Fruit fly (Drosophila melanogaster) whole organism, embryonic: ENCODE data around the gene Ipo9.
A peak's percentile ranks its signal among the peaks of the same experiment; 100 is the strongest.

ENCODE experiments used
- Asciz ChIP-seq: fragments of 200-800 bp; sonication (Bioruptor generic); optimal IDR thresholded peaks from 2 replicates; lab custom pipeline; 2017; ENCODE audit warnings: missing biosample characterization, mild to moderate bottlenecking, missing genetic modification characterization, missing genetic modification reagents
- Atf6 ChIP-seq: fragments of 200-800 bp; sonication (Bioruptor generic); IDR thresholded peaks from 2 replicates; pipeline ENCODE4 v1.3.6; 2022; ENCODE audit warnings: missing biosample characterization, missing genetic modification characterization
- B-H2 ChIP-seq: fragments of 200-800 bp; sonication (Bioruptor generic); optimal IDR thresholded peaks from 2 replicates; lab custom pipeline; 2018; ENCODE audit warnings: missing biosample characterization, mild to moderate bottlenecking, missing genetic modification characterization
- Bteb2 ChIP-seq: fragments of 200-800 bp; sonication (Bioruptor generic); optimal IDR thresholded peaks from 2 replicates; lab custom pipeline; 2016; ENCODE audit warnings: missing biosample characterization, missing genetic modification characterization
- CG10462 ChIP-seq: fragments of 200-800 bp; sonication (Bioruptor generic); optimal IDR thresholded peaks from 2 replicates; lab custom pipeline; 2016; ENCODE audit warnings: missing biosample characterization, missing genetic modification characterization
- CG1233 ChIP-seq: fragments of 200-800 bp; sonication (Bioruptor generic); optimal IDR thresholded peaks from 4 replicates; lab custom pipeline; 2018; ENCODE audit warnings: missing biosample characterization, mild to moderate bottlenecking, missing genetic modification characterization
- CG12391 ChIP-seq: fragments of 200-800 bp; sonication (Bioruptor generic); optimal IDR thresholded peaks from 3 replicates; lab custom pipeline; 2018; ENCODE audit warnings: missing biosample characterization, mild to moderate bottlenecking, missing genetic modification characterization, moderate library complexity
- CG14014 ChIP-seq: fragments of 200-800 bp; sonication (Bioruptor generic); IDR thresholded peaks from 2 replicates; pipeline ENCODE4 v1.3.6; 2022; ENCODE audit warnings: missing biosample characterization, missing genetic modification characterization
- CG18011 ChIP-seq: fragments of 200-800 bp; sonication (Bioruptor generic); optimal IDR thresholded peaks from 2 replicates; lab custom pipeline; 2017; ENCODE audit warnings: missing biosample characterization, missing genetic modification characterization, mild to moderate bottlenecking, moderate library complexity, missing genotype
- CG18262 ChIP-seq: fragments of 200-800 bp; optimal IDR thresholded peaks from 3 replicates; lab custom pipeline; 2019; ENCODE audit warnings: missing biosample characterization, mild to moderate bottlenecking, missing genetic modification characterization, moderate library complexity
- CG2129 ChIP-seq: fragments of 200-800 bp; sonication (Bioruptor generic); IDR thresholded peaks from 2 replicates; pipeline ENCODE4 v1.3.6; 2022; ENCODE audit warnings: missing biosample characterization, missing genetic modification characterization; ENCODE audit not compliant: partially characterized antibody
- CG32772 ChIP-seq: fragments of 200-800 bp; sonication (Bioruptor generic); IDR thresholded peaks from 2 replicates; pipeline ENCODE4 v1.3.6; 2022; ENCODE audit warnings: missing biosample characterization, missing genetic modification characterization
- CG34422 ChIP-seq: fragments of 200-800 bp; sonication (Bioruptor generic); IDR thresholded peaks from 3 replicates; pipeline ENCODE4 v1.3.6; 2022; ENCODE audit warnings: missing biosample characterization, missing genetic modification characterization
- CG3995 ChIP-seq: fragments of 200-800 bp; sonication (Bioruptor generic); optimal IDR thresholded peaks from 3 replicates; lab custom pipeline; 2016; ENCODE audit warnings: missing biosample characterization, missing genetic modification characterization
- CG4707 ChIP-seq: fragments of 200-800 bp; sonication (Bioruptor generic); optimal IDR thresholded peaks from 2 replicates; lab custom pipeline; 2018; ENCODE audit warnings: missing biosample characterization, mild to moderate bottlenecking, missing genetic modification characterization, moderate library complexity
- CG6654 ChIP-seq: fragments of 200-800 bp; sonication (Bioruptor generic); optimal IDR thresholded peaks from 2 replicates; lab custom pipeline; 2017; ENCODE audit warnings: missing biosample characterization, mild to moderate bottlenecking, missing genetic modification characterization
- CG8089 ChIP-seq: fragments of 200-800 bp; sonication (Bioruptor generic); optimal IDR thresholded peaks from 3 replicates; lab custom pipeline; 2016; ENCODE audit warnings: missing biosample characterization, missing genetic modification characterization
- CG9215 ChIP-seq: fragments of 200-800 bp; sonication (Bioruptor generic); IDR thresholded peaks from 2 replicates; pipeline ENCODE4 v1.3.6; 2022; ENCODE audit warnings: missing biosample characterization, missing genetic modification characterization
- CG9437 ChIP-seq: fragments of 200-800 bp; sonication (Bioruptor generic); optimal IDR thresholded peaks from 2 replicates; lab custom pipeline; 2018; ENCODE audit warnings: missing biosample characterization, mild to moderate bottlenecking, missing genetic modification characterization
- Dfd ChIP-seq, 2 experiments: fragments of >200 bp; optimal IDR thresholded peaks; 2 replicates each; lab custom pipeline; 2017; ENCODE audit warnings: missing biosample characterization in 2 of 2, missing genetic modification characterization in 2 of 2
- Dip2 ChIP-seq: fragments of 200-800 bp; sonication (Bioruptor generic); IDR thresholded peaks from 2 replicates; pipeline ENCODE4 v1.3.6; 2022; ENCODE audit warnings: missing biosample characterization, missing genetic modification characterization
- Drgx ChIP-seq: fragments of 200-800 bp; sonication (Bioruptor generic); IDR thresholded peaks from 2 replicates; pipeline ENCODE4 v1.3.6; 2022; ENCODE audit warnings: missing biosample characterization, missing genetic modification characterization
- Elba2 ChIP-seq: fragments of 200-800 bp; sonication (Bioruptor generic); optimal IDR thresholded peaks from 3 replicates; lab custom pipeline; 2016; ENCODE audit warnings: missing biosample characterization, missing genetic modification characterization
- NC2α ChIP-seq: fragments of 200-800 bp; sonication (Bioruptor generic); optimal IDR thresholded peaks from 2 replicates; lab custom pipeline; 2016; ENCODE audit warnings: missing biosample characterization, missing genetic modification characterization
- Nf-YC ChIP-seq: fragments of 200-800 bp; optimal IDR thresholded peaks from 3 replicates; lab custom pipeline; 2019; ENCODE audit warnings: missing biosample characterization, mild to moderate bottlenecking, missing genetic modification characterization, moderate library complexity
- Ravus ChIP-seq: fragments of 200-800 bp; sonication (Bioruptor generic); IDR thresholded peaks from 2 replicates; pipeline ENCODE4 v1.3.6; 2022; ENCODE audit warnings: missing biosample characterization, missing genetic modification characterization
- Spps ChIP-seq: fragments of 200-800 bp; sonication (Bioruptor generic); optimal IDR thresholded peaks from 2 replicates; lab custom pipeline; 2018; ENCODE audit warnings: missing biosample characterization, mild to moderate bottlenecking, missing genetic modification characterization
- aop ChIP-seq: fragments of 200-800 bp; sonication (Bioruptor generic); IDR thresholded peaks from 2 replicates; pipeline ENCODE4 v1.3.6; 2022; ENCODE audit warnings: missing biosample characterization, missing genetic modification characterization
- bigmax ChIP-seq: fragments of 200-800 bp; sonication (Bioruptor generic); optimal IDR thresholded peaks from 2 replicates; lab custom pipeline; 2018; ENCODE audit warnings: missing biosample characterization, mild to moderate bottlenecking, missing genetic modification characterization
- chn ChIP-seq: fragments of 200-800 bp; sonication (Bioruptor generic); optimal IDR thresholded peaks from 2 replicates; lab custom pipeline; 2016; ENCODE audit warnings: missing biosample characterization, missing genetic modification characterization
- dan ChIP-seq: fragments of 200-800 bp; sonication (Bioruptor generic); IDR thresholded peaks from 2 replicates; pipeline ENCODE4 v1.3.6; 2022; ENCODE audit warnings: missing biosample characterization, missing genetic modification characterization
- dmrt99B ChIP-seq: fragments of 200-800 bp; sonication (Bioruptor generic); optimal IDR thresholded peaks from 2 replicates; lab custom pipeline; 2018; ENCODE audit warnings: missing biosample characterization, mild to moderate bottlenecking, missing genetic modification characterization, moderate library complexity
- gcm ChIP-seq: fragments of 200-800 bp; sonication (Bioruptor generic); optimal IDR thresholded peaks from 2 replicates; lab custom pipeline; 2019; ENCODE audit warnings: missing biosample characterization, mild to moderate bottlenecking, missing genetic modification characterization, moderate library complexity
- ham ChIP-seq: fragments of 200-800 bp; sonication (Bioruptor generic); IDR thresholded peaks from 2 replicates; pipeline ENCODE4 v1.3.6; 2022; ENCODE audit warnings: missing biosample characterization, missing genetic modification characterization
- hb ChIP-seq: fragments of 200-800 bp; sonication (Bioruptor generic); IDR thresholded peaks from 3 replicates; pipeline ENCODE4 v1.3.6; 2022; ENCODE audit warnings: missing biosample characterization, missing genetic modification characterization; ENCODE audit not compliant: partially characterized antibody
- hth ChIP-seq: fragments of >200 bp; optimal IDR thresholded peaks from 2 replicates; lab custom pipeline; 2017; ENCODE audit warnings: inconsistent platforms
- mam ChIP-seq: fragments of 200-800 bp; sonication (Bioruptor generic); optimal IDR thresholded peaks from 3 replicates; lab custom pipeline; 2016; ENCODE audit warnings: missing biosample characterization, missing genetic modification characterization
- nau ChIP-seq: fragments of 200-800 bp; sonication (Bioruptor generic); optimal IDR thresholded peaks from 3 replicates; lab custom pipeline; 2017; ENCODE audit warnings: missing biosample characterization, mild to moderate bottlenecking, missing genetic modification characterization, missing genetic modification reagents
- nmo ChIP-seq: fragments of 200-800 bp; sonication (Bioruptor generic); optimal IDR thresholded peaks from 2 replicates; lab custom pipeline; 2018; ENCODE audit warnings: missing biosample characterization, mild to moderate bottlenecking, missing genetic modification characterization, moderate library complexity
- onecut ChIP-seq: fragments of 200-800 bp; sonication (Bioruptor generic); IDR thresholded peaks from 2 replicates; pipeline ENCODE4 v1.3.6; 2022; ENCODE audit warnings: missing biosample characterization, missing genetic modification characterization
- otp ChIP-seq: fragments of 200-800 bp; sonication (Bioruptor generic); IDR thresholded peaks from 3 replicates; pipeline ENCODE4, ENCODE4 v1.3.6; 2022; ENCODE audit warnings: missing biosample characterization, missing genetic modification characterization
- peb ChIP-seq: fragments of 200-800 bp; sonication (Bioruptor generic); IDR thresholded peaks from 2 replicates; pipeline ENCODE4 v1.3.6; 2022; ENCODE audit warnings: missing biosample characterization, missing genetic modification characterization
- prd ChIP-seq, 3 experiments: fragments of >200 bp in 2 of 3; fragments of 200-800 bp in 1 of 3; sonication (Bioruptor generic) in 1 of 3; optimal IDR thresholded peaks in 2 of 3; IDR thresholded peaks in 1 of 3; 2 replicates in 2 of 3; 3 replicates in 1 of 3; pipeline versions ENCODE4 v1.3.6 to Lab custom; 2017 to 2022; ENCODE audit warnings: missing biosample characterization in 1 of 3, missing genetic modification characterization in 1 of 3
- pzg ChIP-seq: fragments of 200-800 bp; sonication (Bioruptor generic); optimal IDR thresholded peaks from 3 replicates; lab custom pipeline; 2018; ENCODE audit warnings: missing biosample characterization, mild to moderate bottlenecking, missing genetic modification characterization, moderate library complexity
- salm ChIP-seq: fragments of 200-800 bp; sonication (Bioruptor generic); optimal IDR thresholded peaks from 2 replicates; lab custom pipeline; 2018; ENCODE audit warnings: missing biosample characterization, mild to moderate bottlenecking, missing genetic modification characterization
- seq ChIP-seq: fragments of 200-800 bp; sonication (Bioruptor generic); IDR thresholded peaks from 2 replicates; pipeline ENCODE4 v1.3.6; 2022; ENCODE audit warnings: missing biosample characterization, missing genetic modification characterization
- tgo ChIP-seq: fragments of 200-800 bp; sonication (Bioruptor generic); IDR thresholded peaks from 3 replicates; pipeline ENCODE4 v1.3.6; 2022; ENCODE audit warnings: missing biosample characterization, missing genetic modification characterization
- tio ChIP-seq: fragments of 200-800 bp; sonication (Bioruptor generic); optimal IDR thresholded peaks from 2 replicates; lab custom pipeline; 2017; ENCODE audit warnings: missing biosample characterization, missing genetic modification characterization, inconsistent platforms
- unpg ChIP-seq: fragments of 200-800 bp; sonication (Bioruptor generic); optimal IDR thresholded peaks from 3 replicates; lab custom pipeline; 2018; ENCODE audit warnings: missing biosample characterization, mild to moderate bottlenecking, missing genetic modification characterization, moderate library complexity
- yki ChIP-seq: fragments of >200 bp; optimal IDR thresholded peaks from 3 replicates; lab custom pipeline; 2018

The Ipo9 gene

dm6 chr3R:11372053-11373016, 40.0 kb upstream of the Ipo9 start (continued):
- TF ChIP-seq Bteb2 (GFP tag; lab: Kevin White, UChicago) (no peak), Asciz (GFP tag; lab: Kevin White, UChicago) (no peak), yki (no peak), aop (no peak), CG32772 (GFP tag; lab: Robert Waterston, UW) (no peak), nau (GFP tag; lab: Kevin White, UChicago) (no peak), CG12391 (tag; lab: Kevin White, UChicago) (peak; percentile 12), CG14014 (GFP tag; lab: Robert Waterston, UW) (no peak), seq (GFP tag; lab: Robert Waterston, UW) (peak; percentile 37; the same call in 1 of the 2 replicates), CG3995 (GFP tag; lab: Kevin White, UChicago) (peak; percentile 29), hb (GFP tag; lab: Robert Waterston, UW) (no peak), CG9437 (no peak), B-H2 (no peak), CG2129 (GFP tag; lab: Robert Waterston, UW) (no peak), peb (GFP tag; lab: Robert Waterston, UW) (no peak), salm (tag; lab: Kevin White, UChicago) (no peak), Dip2 (GFP tag; lab: Robert Waterston, UW) (no peak), Drgx (GFP tag; lab: Robert Waterston, UW) (no peak), CG10462 (no peak), CG6654 (no peak), hth (lab: Kevin White, UChicago) (no peak), tio (no peak), CG34422 (GFP tag; lab: Robert Waterston, UW) (0 out of 3 replicates have a peak, but pooled peaks have one; percentile 27), nmo (GFP tag; lab: Kevin White, UChicago) (peak; percentile 14), prd (optimal IDR thresholded peaks at IDR 0.05; lab: Kevin White, UChicago) (no peak), prd (GFP tag; IDR thresholded peaks at IDR 0.05; lab: Robert Waterston, UW) (no peak), CG1233 (no peak), Ravus (GFP tag; lab: Robert Waterston, UW) (no peak), bigmax (GFP tag; lab: Kevin White, UChicago) (no peak), Elba2 (GFP tag; lab: Kevin White, UChicago) (no peak), ham (GFP tag; lab: Robert Waterston, UW) (no peak), dmrt99B (tag; lab: Kevin White, UChicago) (no peak), Dfd (GFP tag; optimal IDR thresholded peaks at IDR 0.05; lab: Kevin White, UChicago) (no peak), pzg (no peak), CG4707 (GFP tag; lab: Kevin White, UChicago) (no peak), CG8089 (peak; percentile 54), NC2α (GFP tag; lab: Kevin White, UChicago) (peak; percentile 22), CG18262 (tag; lab: Kevin White, UChicago) (no peak), dan (GFP tag; lab: Robert Waterston, UW) (no peak), Nf-YC (tag; lab: Kevin White, UChicago) (peak; percentile 93), gcm (peak; percentile 68), CG18011 (GFP tag; lab: Kevin White, UChicago) (no peak), chn (GFP tag; lab: Kevin White, UChicago) (no peak), CG9215 (GFP tag; lab: Robert Waterston, UW) (no peak), Spps (peak; percentile 32), unpg (GFP tag; lab: Kevin White, UChicago) (no peak), Atf6 (GFP tag; lab: Robert Waterston, UW) (no peak), otp (GFP tag; lab: Robert Waterston, UW) (0 out of 3 replicates have a peak, but pooled peaks have one; percentile 7), onecut (no peak), tgo (GFP tag; lab: Robert Waterston, UW) (no peak), mam (no peak)
